Worm (Caenorhabditis elegans): ENCODE results near the gene Y105C5B.3.

ce11 chrIV:15850647-15851046 lies 33.4 kb upstream of the Y105C5B.3 start:
- no peak for TF ChIP-seq flt-1 (GFP tag; IDR thresholded peaks at IDR 0.05)
- no peak for TF ChIP-seq cog-1 (tag; optimal IDR thresholded peaks at IDR 0.05)
